Worm (Caenorhabditis elegans) whole organism, L1 larva: ENCODE data around the gene aqp-4.
A peak's percentile ranks its signal among the peaks of the same experiment; 100 is the strongest.

Source experiments
- C16A3.4 ChIP-seq: fragments of 150-350 bp; optimal IDR thresholded peaks from 2 replicates; lab custom pipeline; 2014; ENCODE audit warnings: missing biosample characterization, missing genetic modification characterization
- F16B12.6 ChIP-seq: fragments of 150-350 bp; optimal IDR thresholded peaks from 2 replicates; lab custom pipeline; 2014; ENCODE audit warnings: missing biosample characterization, missing genetic modification characterization
- Y116A8C.19 ChIP-seq: sonication (generic microtip); optimal IDR thresholded peaks from 2 replicates; lab custom pipeline; 2016; ENCODE audit warnings: missing compliant biosample characterization, missing genetic modification characterization, borderline replicate concordance
- aha-1 ChIP-seq: fragments of 150-350 bp; optimal IDR thresholded peaks from 2 replicates; lab custom pipeline; 2014; ENCODE audit warnings: missing biosample characterization, missing genetic modification characterization
- ama-1 ChIP-seq: fragments of 150-350 bp; optimal IDR thresholded peaks from 2 replicates; lab custom pipeline; 2014
- blmp-1 ChIP-seq: fragments of 150-350 bp; optimal IDR thresholded peaks from 2 replicates; lab custom pipeline; 2014; ENCODE audit warnings: missing biosample characterization, missing genetic modification characterization
- ceh-63 ChIP-seq: fragments of 200-800 bp; sonication (Bioruptor generic); optimal IDR thresholded peaks from 2 replicates; lab custom pipeline; 2018; ENCODE audit warnings: mild to moderate bottlenecking, missing genetic modification characterization, missing compliant biosample characterization
- ceh-8 ChIP-seq: fragments of 200-800 bp; sonication (Bioruptor generic); optimal IDR thresholded peaks from 2 replicates; lab custom pipeline; 2018; ENCODE audit warnings: mild to moderate bottlenecking, missing genetic modification characterization, moderate library complexity, missing compliant biosample characterization
- ceh-82 ChIP-seq, 3 experiments: fragments of 150-350 bp in 1 of 3; sonication (generic microtip) in 2 of 3; optimal IDR thresholded peaks; 2 replicates each; lab custom pipeline; 2014 to 2017; ENCODE audit warnings: missing biosample characterization in 3 of 3, missing genetic modification characterization in 3 of 3
- ceh-90 ChIP-seq: sonication (generic microtip); optimal IDR thresholded peaks from 2 replicates; lab custom pipeline; 2016; ENCODE audit warnings: missing genetic modification characterization, missing compliant biosample characterization
- dpl-1 ChIP-seq, 3 experiments: fragments of 150-350 bp in 2 of 3; sonication (generic microtip) in 1 of 3; optimal IDR thresholded peaks; 2 replicates each; lab custom pipeline; 2014 to 2017; ENCODE audit warnings: missing biosample characterization in 3 of 3, missing genetic modification characterization in 3 of 3, missing genetic modification reagents in 3 of 3
- dsc-1 ChIP-seq: sonication (generic microtip); optimal IDR thresholded peaks from 2 replicates; lab custom pipeline; 2016; ENCODE audit warnings: mild to moderate bottlenecking, missing genetic modification characterization, missing compliant biosample characterization
- efl-1 ChIP-seq, 4 experiments: fragments of 150-350 bp; optimal IDR thresholded peaks in 3 of 4; peaks in 1 of 4; 1 replicate in 1 of 4; 2 replicates in 3 of 4; lab custom pipeline; 2014; ENCODE audit warnings: missing biosample characterization in 2 of 4, missing genetic modification characterization in 2 of 4, missing genetic modification reagents in 2 of 4
- elt-2 ChIP-seq: sonication (generic microtip); optimal IDR thresholded peaks from 2 replicates; lab custom pipeline; 2016; ENCODE audit warnings: missing genetic modification characterization, mild to moderate bottlenecking, inconsistent platforms, missing compliant biosample characterization, missing genetic modification reagents
- elt-3 ChIP-seq, 6 experiments: fragments of 150-350 bp in 1 of 6; sonication (generic microtip); optimal IDR thresholded peaks; 2 replicates each; lab custom pipeline; 2017 to 2018; ENCODE audit warnings: missing biosample characterization in 6 of 6, missing genetic modification characterization in 6 of 6, inconsistent platforms in 1 of 6
- ets-5 ChIP-seq: fragments of 200-800 bp; sonication (Bioruptor generic); IDR thresholded peaks from 2 replicates; pipeline ENCODE4 v1.3.6; 2022; ENCODE audit warnings: missing genetic modification characterization, missing compliant biosample characterization
- fos-1 ChIP-seq: fragments of 150-350 bp; optimal IDR thresholded peaks from 2 replicates; lab custom pipeline; 2014; ENCODE audit warnings: missing biosample characterization, missing genetic modification characterization
- irx-1 ChIP-seq: sonication (generic microtip); optimal IDR thresholded peaks from 2 replicates; lab custom pipeline; 2016; ENCODE audit warnings: missing genetic modification characterization, missing compliant biosample characterization
- jun-1 ChIP-seq: fragments of 150-350 bp; optimal IDR thresholded peaks from 2 replicates; lab custom pipeline; 2014; ENCODE audit warnings: missing biosample characterization, missing genetic modification reagents, missing genetic modification characterization
- lin-13 ChIP-seq: fragments of 150-350 bp; optimal IDR thresholded peaks from 2 replicates; lab custom pipeline; 2014; ENCODE audit warnings: missing biosample characterization, missing genetic modification reagents, missing genetic modification characterization
- lin-14 ChIP-seq: fragments of 200-800 bp; sonication (Bioruptor generic); optimal IDR thresholded peaks from 2 replicates; lab custom pipeline; 2018; ENCODE audit warnings: mild to moderate bottlenecking, missing genetic modification characterization, moderate library complexity, missing compliant biosample characterization
- lin-35 ChIP-seq, 2 experiments: fragments of 150-350 bp; optimal IDR thresholded peaks; 2 replicates each; lab custom pipeline; 2014; ENCODE audit warnings: missing biosample characterization in 2 of 2, missing genetic modification characterization in 2 of 2, missing genetic modification reagents in 2 of 2
- lsy-2 ChIP-seq, 2 experiments: fragments of 150-350 bp; optimal IDR thresholded peaks; 2 replicates each; lab custom pipeline; 2014; ENCODE audit warnings: missing biosample characterization in 2 of 2, missing genetic modification characterization in 2 of 2
- mab-9 ChIP-seq: fragments of 200-800 bp; sonication (Bioruptor generic); IDR thresholded peaks from 2 replicates; pipeline ENCODE4 v1.3.6; 2022; ENCODE audit warnings: missing genetic modification reagents, missing genetic modification characterization, missing compliant biosample characterization
- mdl-1 ChIP-seq, 2 experiments: fragments of 150-350 bp; optimal IDR thresholded peaks; 2 replicates each; lab custom pipeline; 2014 to 2017; ENCODE audit warnings: missing biosample characterization in 2 of 2, missing genetic modification characterization in 2 of 2, inconsistent platforms in 1 of 2
- mep-1 ChIP-seq: fragments of 150-350 bp; optimal IDR thresholded peaks from 2 replicates; lab custom pipeline; 2014; ENCODE audit warnings: missing biosample characterization, missing genetic modification characterization
- nhr-12 ChIP-seq: sonication (generic microtip); optimal IDR thresholded peaks from 2 replicates; lab custom pipeline; 2017; ENCODE audit warnings: missing biosample characterization, missing genetic modification characterization
- nhr-20 ChIP-seq: sonication (generic microtip); optimal IDR thresholded peaks from 2 replicates; lab custom pipeline; 2016; ENCODE audit warnings: mild to moderate bottlenecking, missing genetic modification characterization, missing compliant biosample characterization
- nhr-28 ChIP-seq: fragments of 150-350 bp; optimal IDR thresholded peaks from 2 replicates; lab custom pipeline; 2014; ENCODE audit warnings: missing biosample characterization, missing genetic modification characterization
- nhr-47 ChIP-seq: sonication (generic microtip); optimal IDR thresholded peaks from 2 replicates; lab custom pipeline; 2016; ENCODE audit warnings: mild to moderate bottlenecking, missing genetic modification characterization, moderate library complexity, missing compliant biosample characterization
- nhr-71 ChIP-seq: sonication (generic microtip); optimal IDR thresholded peaks from 2 replicates; lab custom pipeline; 2016; ENCODE audit warnings: mild to moderate bottlenecking, missing genetic modification characterization, moderate library complexity, missing compliant biosample characterization
- nhr-76 ChIP-seq: sonication (generic microtip); optimal IDR thresholded peaks from 2 replicates; lab custom pipeline; 2017; ENCODE audit warnings: missing biosample characterization, missing genetic modification characterization
- nhr-77 ChIP-seq: fragments of 150-350 bp; optimal IDR thresholded peaks from 2 replicates; lab custom pipeline; 2014; ENCODE audit warnings: missing biosample characterization, missing genetic modification characterization
- nhr-84 ChIP-seq: sonication (generic microtip); optimal IDR thresholded peaks from 2 replicates; lab custom pipeline; 2017; ENCODE audit warnings: missing biosample characterization, missing genetic modification characterization
- nhr-85 ChIP-seq: sonication (generic microtip); peaks from one replicate; lab custom pipeline; 2016; ENCODE audit warnings: missing genetic modification characterization, inconsistent platforms, missing compliant biosample characterization
- rnt-1 ChIP-seq: sonication (generic microtip); optimal IDR thresholded peaks from 2 replicates; lab custom pipeline; 2016; ENCODE audit warnings: mild to moderate bottlenecking, missing genetic modification characterization, moderate library complexity, missing compliant biosample characterization
- snpc-4 ChIP-seq: fragments of 150-350 bp; optimal IDR thresholded peaks from 2 replicates; lab custom pipeline; 2014; ENCODE audit warnings: missing biosample characterization, missing genetic modification characterization
- snu-23 ChIP-seq: sonication (generic microtip); optimal IDR thresholded peaks from 2 replicates; lab custom pipeline; 2016; ENCODE audit warnings: missing genetic modification characterization, missing compliant biosample characterization
- sox-4 ChIP-seq: sonication (generic microtip); optimal IDR thresholded peaks from 2 replicates; lab custom pipeline; 2016; ENCODE audit warnings: missing genetic modification characterization, missing compliant biosample characterization
- sptf-1 ChIP-seq: fragments of 150-350 bp; optimal IDR thresholded peaks from 2 replicates; lab custom pipeline; 2014; ENCODE audit warnings: missing biosample characterization, missing genetic modification characterization
- sup-37 ChIP-seq: fragments of 200-800 bp; sonication (Bioruptor generic); optimal IDR thresholded peaks from 2 replicates; lab custom pipeline; 2018; ENCODE audit warnings: mild to moderate bottlenecking, missing genetic modification characterization, missing compliant biosample characterization
- swsn-7 ChIP-seq: sonication (generic microtip); optimal IDR thresholded peaks from 2 replicates; lab custom pipeline; 2016; ENCODE audit warnings: missing genetic modification characterization, missing compliant biosample characterization
- tbx-2 ChIP-seq: sonication (generic microtip); optimal IDR thresholded peaks from 2 replicates; lab custom pipeline; 2016; ENCODE audit warnings: missing genetic modification characterization, missing compliant biosample characterization
- tlp-1 ChIP-seq: fragments of 150-350 bp; optimal IDR thresholded peaks from 2 replicates; lab custom pipeline; 2014; ENCODE audit warnings: missing biosample characterization, missing genetic modification characterization
- unc-130 ChIP-seq: fragments of 150-350 bp; optimal IDR thresholded peaks from 2 replicates; lab custom pipeline; 2017; ENCODE audit warnings: missing biosample characterization, missing genetic modification characterization, inconsistent platforms
- unc-30 ChIP-seq: sonication (generic microtip); optimal IDR thresholded peaks from 2 replicates; lab custom pipeline; 2017; ENCODE audit warnings: missing biosample characterization, missing genetic modification characterization
- unc-98 ChIP-seq: fragments of 200-800 bp; sonication (Bioruptor generic); IDR thresholded peaks from 2 replicates; pipeline ENCODE4 v1.3.6; 2022; ENCODE audit warnings: missing genetic modification characterization, missing compliant biosample characterization
- xbp-1 ChIP-seq: sonication (generic microtip); optimal IDR thresholded peaks from 2 replicates; lab custom pipeline; 2016; ENCODE audit warnings: missing genetic modification characterization, missing compliant biosample characterization
- ztf-11 ChIP-seq, 2 experiments: sonication (generic microtip); optimal IDR thresholded peaks; 2 replicates each; lab custom pipeline; 2016 to 2017; ENCODE audit warnings: missing genetic modification characterization in 2 of 2, missing biosample characterization in 1 of 2, missing compliant biosample characterization in 1 of 2
- ztf-4 ChIP-seq: fragments of 150-350 bp; optimal IDR thresholded peaks from 2 replicates; lab custom pipeline; 2014; ENCODE audit warnings: missing biosample characterization, missing genetic modification characterization

The aqp-4 gene

ce11 chrV:9692109-9692581 lies 45.2 kb upstream of the aqp-4 start, which contains the start of gene ztf-9:
ztf-9 (minus strand) TSS chrV:9692159.
- TF ChIP-seq snpc-4 (tag; lab: Kevin White, UChicago) = no peak
- peak in 2 of 6 experiments; percentile 32 to 35 for TF ChIP-seq elt-3 (tag; optimal IDR thresholded peaks at IDR 0.05; lab: Kevin White, UChicago)
- peak; percentile 39 for TF ChIP-seq nhr-77
- peak; percentile 6 for TF ChIP-seq jun-1 (tag; lab: Kevin White, UChicago)
- TF ChIP-seq ceh-63 = no peak
- peak in 1 of 3 experiments; percentile 49 for TF ChIP-seq ceh-82 (tag; optimal IDR thresholded peaks at IDR 0.05; lab: Kevin White, UChicago)
- TF ChIP-seq mep-1 = peak; percentile 78
- peak; percentile 16 to 47 for TF ChIP-seq lin-35 (GFP tag; optimal IDR thresholded peaks at IDR 0.05; lab: Kevin White, UChicago)
- peak; percentile 40 for TF ChIP-seq C16A3.4 (tag; lab: Kevin White, UChicago)
- peak; percentile 30 for TF ChIP-seq elt-2 (tag; lab: Kevin White, UChicago)
- TF ChIP-seq swsn-7 (tag; lab: Kevin White, UChicago) = peak; percentile 22
- peak; percentile 17 for TF ChIP-seq nhr-20 (tag; lab: Kevin White, UChicago)
- peak; percentile 43 for TF ChIP-seq tbx-2
- no peak for TF ChIP-seq ceh-8 (GFP tag; lab: Kevin White, UChicago)
- TF ChIP-seq efl-1 (optimal IDR thresholded peaks at IDR 0.05; lab: Kevin White, UChicago) = peak; percentile 30
- TF ChIP-seq efl-1 (GFP tag; optimal IDR thresholded peaks at IDR 0.05 in 1 of 2; lab: Kevin White, UChicago) = peak in 1 of 2 experiments; percentile 83
- peak; percentile 87 for TF ChIP-seq lin-14 (GFP tag; lab: Kevin White, UChicago)
- peak; percentile 11 for TF ChIP-seq xbp-1
- TF ChIP-seq blmp-1 (tag; lab: Kevin White, UChicago) = peak; percentile 99
- peak; percentile 58 for TF ChIP-seq F16B12.6 (tag; lab: Kevin White, UChicago)
- no peak for TF ChIP-seq sup-37 (GFP tag; lab: Kevin White, UChicago)
- TF ChIP-seq irx-1 = peak; percentile 16
- TF ChIP-seq ets-5 (GFP tag; lab: Robert Waterston, UW) = no peak
- peak in 2 of 3 experiments; percentile 5 to 33 for TF ChIP-seq dpl-1 (GFP tag; optimal IDR thresholded peaks at IDR 0.05; lab: Kevin White, UChicago)
- no peak for TF ChIP-seq nhr-85 (tag; lab: Kevin White, UChicago)
- TF ChIP-seq sox-4 = no peak
- no peak for TF ChIP-seq unc-98 (GFP tag; lab: Robert Waterston, UW)
- no peak for TF ChIP-seq nhr-12 (tag; lab: Kevin White, UChicago)
- no peak for TF ChIP-seq nhr-76 (tag; lab: Kevin White, UChicago)
- TF ChIP-seq snu-23 (GFP tag; lab: Kevin White, UChicago) = peak; percentile 59
- TF ChIP-seq ztf-4 (tag; lab: Kevin White, UChicago) = no peak
- TF ChIP-seq mab-9 (GFP tag; lab: Robert Waterston, UW) = no peak
- peak; percentile 40 for TF ChIP-seq nhr-71 (tag; lab: Kevin White, UChicago)
- TF ChIP-seq nhr-47 (tag; lab: Kevin White, UChicago) = peak; percentile 38
- TF ChIP-seq lsy-2 (tag; optimal IDR thresholded peaks at IDR 0.05; lab: Kevin White, UChicago) = peak in 1 of 2 experiments; percentile 76
- peak; percentile 13 for TF ChIP-seq fos-1 (tag; lab: Kevin White, UChicago)
- TF ChIP-seq ztf-11 (tag; optimal IDR thresholded peaks at IDR 0.05; lab: Kevin White, UChicago) = no peak
- TF ChIP-seq rnt-1 = peak; percentile 50

- TF ChIP-seq rnt-1 = no peak
- no peak for TF ChIP-seq nhr-84 (tag; lab: Kevin White, UChicago)
- TF ChIP-seq nhr-47 (tag; lab: Kevin White, UChicago) = no peak
- TF ChIP-seq snu-23 (GFP tag; lab: Kevin White, UChicago) = no peak
- TF ChIP-seq, all 84 proteins: peak for 0
Measured at ce11 chrV:9692649-9693112, 44.7 kb upstream of the aqp-4 start, which contains the start of gene ZK287.7. ZK287.7 (plus strand) TSS chrV:9693062.

- no peak for TF ChIP-seq unc-130 (tag; lab: Kevin White, UChicago)
- TF ChIP-seq tlp-1 (tag; lab: Kevin White, UChicago) = no peak
- TF ChIP-seq ceh-82 (tag; optimal IDR thresholded peaks at IDR 0.05; lab: Kevin White, UChicago) = no peak
- TF ChIP-seq lin-13 (GFP tag; lab: Kevin White, UChicago) = no peak
- no peak for TF ChIP-seq ceh-8 (GFP tag; lab: Kevin White, UChicago)
- TF ChIP-seq ets-5 (GFP tag; lab: Robert Waterston, UW) = no peak
- TF ChIP-seq ceh-90 (tag; lab: Kevin White, UChicago) = no peak
- TF ChIP-seq aha-1 (tag; lab: Kevin White, UChicago) = no peak
- TF ChIP-seq unc-30 (tag; lab: Kevin White, UChicago) = no peak
- TF ChIP-seq nhr-28 (tag; lab: Kevin White, UChicago) = no peak
- TF ChIP-seq Y116A8C.19 (tag; lab: Kevin White, UChicago) = no peak
- TF ChIP-seq mdl-1 (tag; optimal IDR thresholded peaks at IDR 0.05; lab: Kevin White, UChicago) = no peak
- TF ChIP-seq sptf-1 = no peak
- no peak for TF ChIP-seq dsc-1 (tag; lab: Kevin White, UChicago)
- TF ChIP-seq ama-1 = no peak
- TF ChIP-seq, all 84 proteins: peak for 0
Measured at ce11 chrV:9696715-9697114, 40.6 kb upstream of the aqp-4 start, which contains the start of gene her-1. her-1 (plus strand) TSS chrV:9697015.
